Worm (Caenorhabditis elegans): ENCODE results near the gene cct-3.
A peak's percentile ranks its signal among the peaks of the same experiment; 100 is the strongest.

Gene cct-3

ce11 chrII:2219880-2220279 is 13.5 kb upstream of the cct-3 start, which contains the start of gene Y59C2A.3 (continued):
- no peak for TF ChIP-seq nhr-12 (tag; optimal IDR thresholded peaks at IDR 0.05)
- TF ChIP-seq tlp-1 (tag; optimal IDR thresholded peaks at IDR 0.05): no peak
- TF ChIP-seq lsy-2 (tag; optimal IDR thresholded peaks at IDR 0.05): peak; percentile 53 to 54
- TF ChIP-seq aha-1 (tag; optimal IDR thresholded peaks at IDR 0.05): no peak
- no peak for TF ChIP-seq hpl-2 (GFP tag; optimal IDR thresholded peaks at IDR 0.05)
- TF ChIP-seq nhr-85 (tag): no peak
- TF ChIP-seq fos-1 (tag; optimal IDR thresholded peaks at IDR 0.05): no peak
- no peak for TF ChIP-seq nhr-20 (tag; optimal IDR thresholded peaks at IDR 0.05)
- TF ChIP-seq ceh-90 (tag; optimal IDR thresholded peaks at IDR 0.05): no peak
- no peak for TF ChIP-seq hlh-4 (tag; optimal IDR thresholded peaks at IDR 0.05)

- TF ChIP-seq rnt-1 (tag; optimal IDR thresholded peaks at IDR 0.05): no peak
- TF ChIP-seq ceh-88 (GFP tag; IDR thresholded peaks at IDR 0.05): no peak
- TF ChIP-seq nhr-76 (tag; optimal IDR thresholded peaks at IDR 0.05): no peak
- TF ChIP-seq skn-1 (tag; optimal IDR thresholded peaks at IDR 0.05): no peak
- TF ChIP-seq nhr-12 (tag; optimal IDR thresholded peaks at IDR 0.05): no peak
- TF ChIP-seq ztf-11 (tag; optimal IDR thresholded peaks at IDR 0.05): no peak
- TF ChIP-seq unc-86 (tag; optimal IDR thresholded peaks at IDR 0.05): no peak
- no peak for TF ChIP-seq irx-1 (tag; optimal IDR thresholded peaks at IDR 0.05)
- no peak for TF ChIP-seq fkh-4 (tag; optimal IDR thresholded peaks at IDR 0.05; ENCODE audit: borderline replicate concordance)
- TF ChIP-seq ceh-63 (GFP tag; optimal IDR thresholded peaks at IDR 0.05): no peak
- no peak for TF ChIP-seq mef-2 (tag; optimal IDR thresholded peaks at IDR 0.05)
- TF ChIP-seq unc-130 (tag; optimal IDR thresholded peaks at IDR 0.05): no peak
- no peak for TF ChIP-seq C34B4.2 (tag; optimal IDR thresholded peaks at IDR 0.05)
- TF ChIP-seq efl-3 (GFP tag; optimal IDR thresholded peaks at IDR 0.05): no peak
These were observed 12.0 kb upstream of the cct-3 start for ce11 chrII:2221196-2221896.

ce11 chrII:2223467-2223866 is 9.9 kb upstream of the cct-3 start, which contains the start of gene cbs-2:
TSS of gene cbs-2 (minus strand) at chrII:2223567.
- no peak for TF ChIP-seq vab-15 (tag; optimal IDR thresholded peaks at IDR 0.05)
- no peak for TF ChIP-seq ztf-4 (tag; optimal IDR thresholded peaks at IDR 0.05)
- TF ChIP-seq aha-1 (tag; optimal IDR thresholded peaks at IDR 0.05): no peak
- TF ChIP-seq nhr-237 (tag; optimal IDR thresholded peaks at IDR 0.05): no peak
- no peak for TF ChIP-seq lin-39 (tag; optimal IDR thresholded peaks at IDR 0.05)
- TF ChIP-seq unc-130 (tag; optimal IDR thresholded peaks at IDR 0.05): no peak
- no peak for TF ChIP-seq pqm-1 (tag; optimal IDR thresholded peaks at IDR 0.05)
- no peak for TF ChIP-seq nhr-85 (tag)
- no peak for TF ChIP-seq nhr-28 (tag; optimal IDR thresholded peaks at IDR 0.05)
- no peak for TF ChIP-seq pax-3 (tag; optimal IDR thresholded peaks at IDR 0.05)
- no peak for TF ChIP-seq sptf-1 (tag; optimal IDR thresholded peaks at IDR 0.05)
- no peak for TF ChIP-seq nhr-11 (tag; optimal IDR thresholded peaks at IDR 0.05)
- TF ChIP-seq hlh-17 (GFP tag; optimal IDR thresholded peaks at IDR 0.05; ENCODE audit: borderline replicate concordance): no peak
- no peak for TF ChIP-seq mef-2 (tag; optimal IDR thresholded peaks at IDR 0.05)
- TF ChIP-seq mdl-1 (tag; optimal IDR thresholded peaks at IDR 0.05): no peak
- no peak for TF ChIP-seq ama-1 (optimal IDR thresholded peaks at IDR 0.05)
- no peak for TF ChIP-seq C34B4.2 (tag; optimal IDR thresholded peaks at IDR 0.05)
- TF ChIP-seq ceh-88 (GFP tag; IDR thresholded peaks at IDR 0.05): no peak

ce11 chrII:2225608-2226007 is 7.7 kb upstream of the cct-3 start, which contains the start of gene F54A3.5:
TSS of gene F54A3.5 (minus strand) at chrII:2225708.
- TF ChIP-seq dsc-1 (tag; optimal IDR thresholded peaks at IDR 0.05) (no peak), lin-13 (GFP tag; optimal IDR thresholded peaks at IDR 0.05) (no peak), snpc-4 (tag; optimal IDR thresholded peaks at IDR 0.05) (no peak), nhr-85 (tag) (no peak), fkh-8 (tag; optimal IDR thresholded peaks at IDR 0.05) (no peak), nhr-90 (tag; optimal IDR thresholded peaks at IDR 0.05; ENCODE audit: poor library complexity) (no peak), mef-2 (tag; optimal IDR thresholded peaks at IDR 0.05) (no peak), nhr-28 (tag; optimal IDR thresholded peaks at IDR 0.05) (no peak), nhr-12 (tag; optimal IDR thresholded peaks at IDR 0.05) (no peak), aly-2 (tag; optimal IDR thresholded peaks at IDR 0.05) (no peak), F16B12.6 (tag; optimal IDR thresholded peaks at IDR 0.05) (no peak), vab-15 (tag; optimal IDR thresholded peaks at IDR 0.05) (no peak)

All from whole organism, L1 larva.